Worm (Caenorhabditis elegans) whole organism, late embryonic: ENCODE data around the gene tbx-40.
A peak's percentile ranks its signal among the peaks of the same experiment; 100 is the strongest.

Source experiments
- C08G9.2 ChIP-seq: sonication (generic microtip); optimal IDR thresholded peaks from 2 replicates; lab custom pipeline; 2016; ENCODE audit warnings: mild to moderate bottlenecking, missing genetic modification characterization, moderate library complexity, missing compliant biosample characterization
- C38D4.7 ChIP-seq: fragments of 200-800 bp; sonication (Bioruptor generic); optimal IDR thresholded peaks from 2 replicates; lab custom pipeline; 2018; ENCODE audit warnings: mild to moderate bottlenecking, missing genetic modification characterization, moderate library complexity, missing compliant biosample characterization
- K09A11.1 ChIP-seq: sonication (generic microtip); optimal IDR thresholded peaks from 2 replicates; lab custom pipeline; 2017; ENCODE audit warnings: antibody characterized with exemption, mild to moderate bottlenecking, missing genetic modification characterization, missing compliant biosample characterization; ENCODE audit not compliant: insufficient read depth
- Y22D7AL.16 ChIP-seq: sonication (generic microtip); optimal IDR thresholded peaks from 2 replicates; lab custom pipeline; 2016; ENCODE audit warnings: missing genetic modification characterization, missing compliant biosample characterization
- ahr-1 ChIP-seq: sonication (generic microtip); optimal IDR thresholded peaks from 2 replicates; lab custom pipeline; 2016; ENCODE audit warnings: missing genetic modification characterization, missing compliant biosample characterization
- ceh-18 ChIP-seq: sonication (generic microtip); optimal IDR thresholded peaks from 2 replicates; lab custom pipeline; 2016; ENCODE audit warnings: missing genetic modification characterization, missing compliant biosample characterization
- ceh-19 ChIP-seq: fragments of 200-800 bp; sonication (Bioruptor generic); optimal IDR thresholded peaks from 2 replicates; lab custom pipeline; 2018; ENCODE audit warnings: mild to moderate bottlenecking, missing genetic modification characterization, missing compliant biosample characterization
- ceh-30 ChIP-seq: fragments of 150-350 bp; optimal IDR thresholded peaks from 2 replicates; lab custom pipeline; 2014; ENCODE audit warnings: missing biosample characterization, missing genetic modification characterization
- ceh-34 ChIP-seq: sonication (generic microtip); optimal IDR thresholded peaks from 2 replicates; lab custom pipeline; 2016; ENCODE audit warnings: mild to moderate bottlenecking, missing genetic modification characterization, missing compliant biosample characterization
- ceh-45 ChIP-seq: fragments of 200-800 bp; sonication (Bioruptor generic); IDR thresholded peaks from 2 replicates; pipeline ENCODE4 v1.3.6; 2022; ENCODE audit warnings: missing genetic modification reagents, missing genetic modification characterization, missing compliant biosample characterization
- ceh-48 ChIP-seq: sonication (generic microtip); optimal IDR thresholded peaks from 2 replicates; lab custom pipeline; 2016; ENCODE audit warnings: missing genetic modification characterization, inconsistent platforms, missing compliant biosample characterization
- ceh-9 ChIP-seq: sonication (generic microtip); optimal IDR thresholded peaks from 2 replicates; lab custom pipeline; 2016; ENCODE audit warnings: mild to moderate bottlenecking, missing genetic modification characterization, inconsistent platforms, missing compliant biosample characterization
- elt-2 ChIP-seq: sonication (generic microtip); optimal IDR thresholded peaks from 2 replicates; lab custom pipeline; 2016; ENCODE audit warnings: missing genetic modification reagents, missing genetic modification characterization, missing compliant biosample characterization
- eyg-1 ChIP-seq: sonication (generic microtip); optimal IDR thresholded peaks from 2 replicates; lab custom pipeline; 2016; ENCODE audit warnings: missing genotype, missing genetic modification characterization, missing compliant biosample characterization
- fax-1 ChIP-seq: sonication (generic microtip); optimal IDR thresholded peaks from 2 replicates; lab custom pipeline; 2016; ENCODE audit warnings: missing genotype, missing genetic modification characterization, missing compliant biosample characterization
- gmeb-2 ChIP-seq: sonication (generic microtip); optimal IDR thresholded peaks from 2 replicates; lab custom pipeline; 2016; ENCODE audit warnings: missing genetic modification characterization, inconsistent platforms, missing compliant biosample characterization
- hlh-13 ChIP-seq: fragments of 200-800 bp; sonication (Bioruptor generic); optimal IDR thresholded peaks from 2 replicates; lab custom pipeline; 2018; ENCODE audit warnings: mild to moderate bottlenecking, missing genetic modification characterization, missing compliant biosample characterization
- hlh-15 ChIP-seq: sonication (generic microtip); optimal IDR thresholded peaks from 2 replicates; lab custom pipeline; 2016; ENCODE audit warnings: missing genetic modification characterization, missing compliant biosample characterization
- hlh-30 ChIP-seq: sonication (generic microtip); optimal IDR thresholded peaks from 2 replicates; lab custom pipeline; 2017; ENCODE audit warnings: antibody characterized with exemption, missing genetic modification characterization, missing compliant biosample characterization; ENCODE audit not compliant: insufficient read depth
- hlh-6 ChIP-seq: sonication (generic microtip); optimal IDR thresholded peaks from 2 replicates; lab custom pipeline; 2016; ENCODE audit warnings: missing genotype, missing genetic modification characterization, missing compliant biosample characterization
- lim-6 ChIP-seq: sonication (generic microtip); optimal IDR thresholded peaks from 2 replicates; lab custom pipeline; 2016; ENCODE audit warnings: missing genetic modification characterization, missing compliant biosample characterization
- lin-11 ChIP-seq: fragments of 200-800 bp; sonication (Bioruptor generic); optimal IDR thresholded peaks from 2 replicates; lab custom pipeline; 2018; ENCODE audit warnings: mild to moderate bottlenecking, missing genetic modification characterization, missing compliant biosample characterization
- nfya-1 ChIP-seq: sonication (generic microtip); optimal IDR thresholded peaks from 2 replicates; lab custom pipeline; 2017; ENCODE audit warnings: missing genetic modification characterization, mild to moderate bottlenecking, missing compliant biosample characterization, antibody characterized with exemption, moderate library complexity
- nhr-11 ChIP-seq: fragments of 150-350 bp; optimal IDR thresholded peaks from 2 replicates; lab custom pipeline; 2014; ENCODE audit warnings: missing biosample characterization, missing genetic modification characterization
- npax-4 ChIP-seq: sonication (generic microtip); optimal IDR thresholded peaks from 2 replicates; lab custom pipeline; 2016; ENCODE audit warnings: missing genetic modification characterization, missing compliant biosample characterization
- odd-2 ChIP-seq: sonication (generic microtip); optimal IDR thresholded peaks from 2 replicates; lab custom pipeline; 2017; ENCODE audit warnings: antibody characterized with exemption, mild to moderate bottlenecking, missing genetic modification characterization, missing compliant biosample characterization
- pag-3 ChIP-seq: sonication (generic microtip); optimal IDR thresholded peaks from 2 replicates; lab custom pipeline; 2016; ENCODE audit warnings: missing compliant biosample characterization, missing genetic modification characterization, borderline replicate concordance
- pat-9 ChIP-seq: fragments of 200-800 bp; sonication (Bioruptor generic); optimal IDR thresholded peaks from 2 replicates; lab custom pipeline; 2018; ENCODE audit warnings: mild to moderate bottlenecking, missing genetic modification characterization, moderate library complexity, missing compliant biosample characterization
- pha-4 ChIP-seq: fragments of 150-350 bp; optimal IDR thresholded peaks from 2 replicates; lab custom pipeline; 2018; ENCODE audit warnings: missing biosample characterization, missing genetic modification reagents, missing genetic modification characterization
- pqm-1 ChIP-seq: sonication (generic microtip); optimal IDR thresholded peaks from 2 replicates; lab custom pipeline; 2016; ENCODE audit warnings: missing genetic modification characterization, missing compliant biosample characterization
- rnt-1 ChIP-seq: sonication (generic microtip); optimal IDR thresholded peaks from 2 replicates; lab custom pipeline; 2016; ENCODE audit warnings: missing genetic modification characterization, missing compliant biosample characterization
- sox-2 ChIP-seq: fragments of 200-800 bp; sonication (Bioruptor generic); IDR thresholded peaks from 2 replicates; pipeline ENCODE4 v1.3.6; 2022; ENCODE audit warnings: missing genetic modification reagents, missing genetic modification characterization, missing compliant biosample characterization
- sox-4 ChIP-seq: sonication (generic microtip); optimal IDR thresholded peaks from 2 replicates; lab custom pipeline; 2017; ENCODE audit warnings: mild to moderate bottlenecking, missing genetic modification characterization, inconsistent platforms, missing compliant biosample characterization
- ttx-3 ChIP-seq: sonication (generic microtip); optimal IDR thresholded peaks from 2 replicates; lab custom pipeline; 2016; ENCODE audit warnings: missing genetic modification reagents, missing genetic modification characterization, missing compliant biosample characterization
- unc-55 ChIP-seq: sonication (generic microtip); optimal IDR thresholded peaks from 2 replicates; lab custom pipeline; 2017; ENCODE audit warnings: missing biosample characterization, missing genetic modification reagents, missing genetic modification characterization
- ztf-16 ChIP-seq: sonication (generic microtip); optimal IDR thresholded peaks from 2 replicates; lab custom pipeline; 2017; ENCODE audit warnings: missing genetic modification characterization, missing compliant biosample characterization

Gene tbx-40

ce11 chrIV:15328092-15328491, at the start of gene tbx-40:
tbx-40 (minus strand) TSS chrIV:15328192.
- no peak for TF ChIP-seq lin-11 (tag; lab: Kevin White, UChicago)
- no peak for TF ChIP-seq odd-2 (tag; lab: Kevin White, UChicago)

ce11 chrIV:15377473-15377872, 49.5 kb upstream of the tbx-40 start:
- TF ChIP-seq rnt-1 (tag; lab: Kevin White, UChicago) (no peak), unc-55 (no peak), sox-4 (no peak), nfya-1 (tag; lab: Kevin White, UChicago) (peak; percentile 59), pag-3 (no peak), sox-2 (GFP tag; lab: Robert Waterston, UW) (no peak)

DNA sequence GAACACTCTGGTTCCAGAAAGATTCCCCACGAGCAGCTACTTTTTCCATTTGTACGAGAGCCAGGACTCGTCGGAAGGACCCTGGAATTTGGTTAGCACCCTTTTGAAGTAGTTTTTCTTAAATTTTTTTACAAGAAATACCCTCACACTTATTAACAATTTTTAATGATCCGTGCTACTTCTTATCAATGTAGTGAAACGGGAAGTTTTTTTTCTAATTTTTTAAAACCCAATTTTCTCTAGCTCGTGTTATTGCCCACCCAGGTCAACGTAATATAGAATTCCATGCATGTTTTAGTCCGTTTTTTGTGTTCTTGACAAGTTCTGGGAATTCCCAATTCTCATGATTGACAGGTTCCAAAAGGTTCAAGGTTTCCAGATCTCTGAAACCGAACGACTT, 33.9 kb upstream of the tbx-40 start:
- TF ChIP-seq nfya-1 (tag; lab: Kevin White, UChicago) (no peak), ceh-19 (GFP tag; lab: Kevin White, UChicago) (no peak), ztf-16 (tag; lab: Kevin White, UChicago) (no peak), ceh-9 (tag; lab: Kevin White, UChicago) (no peak), sox-4 (no peak), C08G9.2 (tag; lab: Kevin White, UChicago) (no peak), ceh-45 (GFP tag; lab: Robert Waterston, UW) (no peak)
- TF ChIP-seq, all 69 proteins: peak for 0

DNA sequence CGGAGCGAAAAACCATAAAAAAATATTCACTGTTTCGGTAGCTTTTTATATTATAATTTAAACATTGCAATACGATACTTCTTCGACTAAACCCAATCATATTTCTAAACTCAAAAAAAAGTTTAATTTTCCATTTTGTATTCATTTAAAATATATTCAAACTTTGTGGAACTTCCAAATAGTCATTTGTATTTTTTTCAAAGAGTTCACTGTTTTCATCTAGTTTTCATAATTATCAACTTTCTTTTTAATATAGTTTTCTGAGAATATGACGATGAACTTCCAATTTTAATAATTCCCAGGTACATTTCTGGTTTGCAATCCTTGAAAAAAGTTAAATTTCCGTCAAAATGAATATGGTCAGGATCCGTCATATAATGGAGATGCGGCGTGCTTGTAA, 33.3 kb upstream of the tbx-40 start, which contains the start of gene cpna-4:
TSS of gene cpna-4 (plus strand) at position 301 of the 400 bp plus-strand sequence.
- no peak for TF ChIP-seq ceh-18
- TF ChIP-seq gmeb-2 (tag; lab: Kevin White, UChicago), result no peak
- no peak for TF ChIP-seq C38D4.7 (GFP tag; lab: Kevin White, UChicago)
- no peak for TF ChIP-seq hlh-6 (tag; lab: Kevin White, UChicago)
- TF ChIP-seq nfya-1 (tag; lab: Kevin White, UChicago), result no peak
- TF ChIP-seq pqm-1 (tag; lab: Kevin White, UChicago), result no peak
- TF ChIP-seq ttx-3 (tag; lab: Kevin White, UChicago), result no peak
- TF ChIP-seq elt-2 (tag; lab: Kevin White, UChicago), result no peak
- TF ChIP-seq hlh-30 (tag; lab: Kevin White, UChicago), result no peak
- TF ChIP-seq npax-4 (tag; lab: Kevin White, UChicago), result no peak

DNA sequence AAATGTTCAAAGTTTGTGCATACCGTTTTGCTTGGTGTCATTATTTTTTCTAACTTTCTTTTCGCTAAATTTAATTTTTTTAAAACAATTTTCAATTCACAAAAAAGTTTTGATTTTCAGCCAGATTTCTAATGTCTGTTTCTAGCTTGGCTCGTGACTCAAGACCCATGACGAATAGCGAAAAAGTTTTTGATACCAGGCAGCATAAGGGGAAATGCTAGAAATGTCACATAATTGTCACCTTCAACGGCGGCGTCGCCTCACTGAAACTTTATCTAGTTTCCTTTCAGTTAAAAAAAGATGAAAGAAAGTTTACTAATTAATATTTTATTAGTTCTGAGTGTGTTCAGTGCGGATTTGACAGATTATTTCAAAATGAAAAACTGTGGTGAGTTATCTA, 8.8 kb upstream of the tbx-40 start, which contains the start of gene irld-59:
TSS of gene irld-59 (plus strand) at position 301 of the 400 bp plus-strand sequence.
- no peak for TF ChIP-seq ceh-9 (tag; lab: Kevin White, UChicago)
- no peak for TF ChIP-seq hlh-15 (tag; lab: Kevin White, UChicago)
- no peak for TF ChIP-seq lim-6 (tag; lab: Kevin White, UChicago)
- TF ChIP-seq pha-4, result no peak
- no peak for TF ChIP-seq sox-2 (GFP tag; lab: Robert Waterston, UW)
- no peak for TF ChIP-seq K09A11.1 (tag; lab: Kevin White, UChicago)
- no peak for TF ChIP-seq eyg-1 (tag; lab: Kevin White, UChicago)
- TF ChIP-seq pat-9 (tag; lab: Kevin White, UChicago), result no peak
- no peak for TF ChIP-seq nfya-1 (tag; lab: Kevin White, UChicago)
- TF ChIP-seq ceh-48 (tag; lab: Kevin White, UChicago), result no peak
- no peak for TF ChIP-seq Y22D7AL.16
- no peak for TF ChIP-seq hlh-13 (GFP tag; lab: Kevin White, UChicago)
- TF ChIP-seq hlh-30 (tag; lab: Kevin White, UChicago), result no peak
- no peak for TF ChIP-seq nhr-11 (tag; lab: Kevin White, UChicago)
- TF ChIP-seq ahr-1, result no peak
- no peak for TF ChIP-seq fax-1 (tag; lab: Kevin White, UChicago)
- no peak for TF ChIP-seq gmeb-2 (tag; lab: Kevin White, UChicago)
- TF ChIP-seq ceh-34 (tag; lab: Kevin White, UChicago), result no peak
- TF ChIP-seq ceh-30 (tag; lab: Kevin White, UChicago), result no peak
